Worm (Caenorhabditis elegans): Measurements from ENCODE around the gene C04E6.5.

C04E6.5 gene

ce11 chrV:5930588-5930987, 28.7 kb downstream of the C04E6.5 start, which contains the start of gene galt-1:
TSS of gene galt-1 (plus strand) at chrV:5930905.
- TF ChIP-seq ama-1 (optimal IDR thresholded peaks at IDR 0.05) = no peak

- no peak for TF ChIP-seq tbx-11 (GFP tag; IDR thresholded peaks at IDR 0.05)
- TF ChIP-seq sea-1 (GFP tag; conservative IDR thresholded peaks at IDR 0.05) = no peak
- TF ChIP-seq ama-1 (optimal IDR thresholded peaks at IDR 0.05) = no peak
- no peak for TF ChIP-seq tbx-37 (GFP tag; conservative IDR thresholded peaks at IDR 0.05)
- TF ChIP-seq hmg-4 (GFP tag; optimal IDR thresholded peaks at IDR 0.05) = no peak
- TF ChIP-seq hmbx-1 (tag; optimal IDR thresholded peaks at IDR 0.05) = no peak
- TF ChIP-seq pes-1 (GFP tag; IDR thresholded peaks at IDR 0.05) = no peak
- TF ChIP-seq hnd-1 (tag; optimal IDR thresholded peaks at IDR 0.05) = no peak
- TF ChIP-seq ceh-13 (GFP tag; optimal IDR thresholded peaks at IDR 0.05) = no peak
- no peak for TF ChIP-seq flt-1 (GFP tag; IDR thresholded peaks at IDR 0.05)
- TF ChIP-seq aly-1 (tag; optimal IDR thresholded peaks at IDR 0.05) = no peak
- TF ChIP-seq F13C5.2 (tag; optimal IDR thresholded peaks at IDR 0.05) = no peak
- no peak for TF ChIP-seq ceh-36 (tag; optimal IDR thresholded peaks at IDR 0.05)
- TF ChIP-seq B0310.2 (tag; optimal IDR thresholded peaks at IDR 0.05) = no peak
- no peak for TF ChIP-seq tra-4 (tag; optimal IDR thresholded peaks at IDR 0.05)
- no peak for TF ChIP-seq scrt-1 (GFP tag; IDR thresholded peaks at IDR 0.05)
- TF ChIP-seq ets-7 (tag; optimal IDR thresholded peaks at IDR 0.05) = no peak
Observed at ce11 chrV:5936691-5937090, 34.8 kb downstream of the C04E6.5 start, which contains the start of the genes M03F8.5 and M03F8.7. TSS of gene M03F8.5 (minus strand) at chrV:5936791. TSS of gene M03F8.7 (plus strand) at chrV:5936939.

ce11 chrV:5939503-5940072, 37.7 kb downstream of the C04E6.5 start, which contains the start of gene syf-3:
TSS of gene syf-3 (plus strand) at chrV:5940022.
- no peak for TF ChIP-seq tbx-11 (GFP tag; IDR thresholded peaks at IDR 0.05)
- TF ChIP-seq sea-1 (GFP tag; conservative IDR thresholded peaks at IDR 0.05) = no peak
- TF ChIP-seq ceh-36 (tag; optimal IDR thresholded peaks at IDR 0.05) = no peak
- no peak for TF ChIP-seq ama-1 (optimal IDR thresholded peaks at IDR 0.05)
- no peak for TF ChIP-seq pes-1 (GFP tag; IDR thresholded peaks at IDR 0.05)
- TF ChIP-seq F13C5.2 (tag; optimal IDR thresholded peaks at IDR 0.05) = no peak
- TF ChIP-seq hmbx-1 (tag; optimal IDR thresholded peaks at IDR 0.05) = no peak
- no peak for TF ChIP-seq tbx-37 (GFP tag; conservative IDR thresholded peaks at IDR 0.05)
- no peak for TF ChIP-seq flt-1 (GFP tag; IDR thresholded peaks at IDR 0.05)
- TF ChIP-seq ceh-13 (GFP tag; optimal IDR thresholded peaks at IDR 0.05) = no peak
- no peak for TF ChIP-seq scrt-1 (GFP tag; IDR thresholded peaks at IDR 0.05)
- no peak for TF ChIP-seq hmg-4 (GFP tag; optimal IDR thresholded peaks at IDR 0.05)
- TF ChIP-seq hnd-1 (tag; optimal IDR thresholded peaks at IDR 0.05) = no peak
- no peak for TF ChIP-seq aly-1 (tag; optimal IDR thresholded peaks at IDR 0.05)
- TF ChIP-seq tra-4 (tag; optimal IDR thresholded peaks at IDR 0.05) = no peak
- TF ChIP-seq B0310.2 (tag; optimal IDR thresholded peaks at IDR 0.05) = no peak
- no peak for TF ChIP-seq ets-7 (tag; optimal IDR thresholded peaks at IDR 0.05)

- TF ChIP-seq flt-1 (GFP tag; IDR thresholded peaks at IDR 0.05) = no peak
- TF ChIP-seq ceh-13 (GFP tag; optimal IDR thresholded peaks at IDR 0.05) = no peak
- TF ChIP-seq ceh-36 (tag; optimal IDR thresholded peaks at IDR 0.05) = no peak
- TF ChIP-seq ama-1 (optimal IDR thresholded peaks at IDR 0.05) = no peak
- no peak for TF ChIP-seq F13C5.2 (tag; optimal IDR thresholded peaks at IDR 0.05)
- TF ChIP-seq scrt-1 (GFP tag; IDR thresholded peaks at IDR 0.05) = no peak
- no peak for TF ChIP-seq hnd-1 (tag; optimal IDR thresholded peaks at IDR 0.05)
- TF ChIP-seq sea-1 (GFP tag; conservative IDR thresholded peaks at IDR 0.05) = no peak
- TF ChIP-seq ets-7 (tag; optimal IDR thresholded peaks at IDR 0.05) = no peak
- TF ChIP-seq tra-4 (tag; optimal IDR thresholded peaks at IDR 0.05) = no peak
- no peak for TF ChIP-seq B0310.2 (tag; optimal IDR thresholded peaks at IDR 0.05)
- no peak for TF ChIP-seq aly-1 (tag; optimal IDR thresholded peaks at IDR 0.05)
- no peak for TF ChIP-seq hmg-4 (GFP tag; optimal IDR thresholded peaks at IDR 0.05)
- TF ChIP-seq tbx-11 (GFP tag; IDR thresholded peaks at IDR 0.05) = no peak
- no peak for TF ChIP-seq tbx-37 (GFP tag; conservative IDR thresholded peaks at IDR 0.05)
- TF ChIP-seq hmbx-1 (tag; optimal IDR thresholded peaks at IDR 0.05) = no peak
Observed at ce11 chrV:5943167-5943566, 41.2 kb downstream of the C04E6.5 start, which contains the start of gene pst-1. TSS of gene pst-1 (plus strand) at chrV:5943467.

- no peak for TF ChIP-seq tbx-11 (GFP tag; IDR thresholded peaks at IDR 0.05)
- no peak for TF ChIP-seq hmbx-1 (tag; optimal IDR thresholded peaks at IDR 0.05)
Observed at ce11 chrV:5949674-5950149, 47.8 kb downstream of the C04E6.5 start.

- TF ChIP-seq flt-1 (GFP tag; IDR thresholded peaks at IDR 0.05) (no peak), sea-1 (GFP tag; conservative IDR thresholded peaks at IDR 0.05) (no peak), F13C5.2 (tag; optimal IDR thresholded peaks at IDR 0.05) (no peak), ets-7 (tag; optimal IDR thresholded peaks at IDR 0.05) (no peak), B0310.2 (tag; optimal IDR thresholded peaks at IDR 0.05) (no peak), hnd-1 (tag; optimal IDR thresholded peaks at IDR 0.05) (no peak), hmbx-1 (tag; optimal IDR thresholded peaks at IDR 0.05) (no peak), scrt-1 (GFP tag; IDR thresholded peaks at IDR 0.05) (no peak), ceh-13 (GFP tag; optimal IDR thresholded peaks at IDR 0.05) (no peak), tbx-37 (GFP tag; conservative IDR thresholded peaks at IDR 0.05) (no peak), aly-1 (tag; optimal IDR thresholded peaks at IDR 0.05) (no peak), pes-1 (GFP tag; IDR thresholded peaks at IDR 0.05) (no peak), ama-1 (optimal IDR thresholded peaks at IDR 0.05) (no peak), tbx-11 (GFP tag; IDR thresholded peaks at IDR 0.05) (no peak), hmg-4 (GFP tag; optimal IDR thresholded peaks at IDR 0.05) (no peak), ceh-36 (tag; optimal IDR thresholded peaks at IDR 0.05) (no peak), tra-4 (tag; optimal IDR thresholded peaks at IDR 0.05) (no peak)
Observed at ce11 chrV:5951133-5951532, 49.2 kb downstream of the C04E6.5 start, which contains the start of gene M03F8.1. TSS of gene M03F8.1 (plus strand) at chrV:5951433.

- TF ChIP-seq ama-1 (optimal IDR thresholded peaks at IDR 0.05) (no peak), ets-7 (tag; optimal IDR thresholded peaks at IDR 0.05) (no peak), hnd-1 (tag; optimal IDR thresholded peaks at IDR 0.05) (no peak), B0310.2 (tag; optimal IDR thresholded peaks at IDR 0.05) (no peak), tra-4 (tag; optimal IDR thresholded peaks at IDR 0.05) (no peak), hmg-4 (GFP tag; optimal IDR thresholded peaks at IDR 0.05) (no peak), tbx-37 (GFP tag; conservative IDR thresholded peaks at IDR 0.05) (no peak), F13C5.2 (tag; optimal IDR thresholded peaks at IDR 0.05) (no peak), aly-1 (tag; optimal IDR thresholded peaks at IDR 0.05) (no peak), sea-1 (GFP tag; conservative IDR thresholded peaks at IDR 0.05) (no peak), ceh-36 (tag; optimal IDR thresholded peaks at IDR 0.05) (no peak), pes-1 (GFP tag; IDR thresholded peaks at IDR 0.05) (no peak), scrt-1 (GFP tag; IDR thresholded peaks at IDR 0.05) (no peak)
Observed at ce11 chrV:5953086-5953485, 51.2 kb downstream of the C04E6.5 start.

Data from whole organism, early embryonic.